Worm (Caenorhabditis elegans): Measurements from ENCODE around the gene fbxc-22.

Gene fbxc-22

DNA sequence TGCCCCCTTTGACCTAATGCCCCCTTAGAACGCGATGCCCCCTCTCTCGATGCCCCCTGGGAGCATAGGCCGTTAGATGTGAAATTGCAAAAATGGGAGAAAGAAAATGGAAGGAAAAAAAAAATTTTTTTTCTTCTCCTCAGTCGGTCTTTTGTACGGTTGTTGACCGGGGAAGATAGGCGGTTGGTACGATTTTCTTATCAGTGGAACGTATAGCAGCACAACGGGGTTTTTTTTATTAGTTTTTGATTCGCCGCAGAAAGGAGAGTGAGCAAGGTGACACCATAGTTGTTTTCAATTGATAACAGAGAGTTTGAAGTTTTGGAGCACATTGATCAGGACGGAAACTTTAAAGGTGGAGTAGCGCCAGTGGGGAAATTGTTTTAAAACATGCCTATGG is 31.2 kb downstream of the fbxc-22 start:
- peak; percentile 74 for TF ChIP-seq elt-2 (tag; optimal IDR thresholded peaks at IDR 0.05)

DNA sequence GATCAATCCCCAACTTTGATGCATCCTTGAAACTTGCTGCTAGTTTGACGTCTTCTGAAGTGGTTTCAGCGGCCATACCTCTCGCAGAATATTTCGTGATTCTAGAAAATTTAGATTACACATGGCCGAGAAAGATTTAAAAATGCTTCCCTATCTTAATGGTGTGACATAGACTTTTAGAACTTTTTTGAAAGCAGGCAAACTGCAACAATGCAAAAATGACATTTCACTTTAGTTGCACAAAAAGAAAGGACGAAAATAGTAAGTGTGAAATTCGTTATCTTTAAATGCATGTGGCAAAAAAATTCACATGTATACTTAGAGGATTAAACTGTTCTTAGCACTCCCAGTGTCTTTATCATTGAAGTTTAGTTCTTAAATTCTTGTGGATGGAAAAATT is 33.7 kb downstream of the fbxc-22 start, which contains the start of gene ZC204.12:
Gene ZC204.12, minus strand, starts transcription at position 101 of the 400 bp plus-strand sequence.
- TF ChIP-seq dsc-1 (tag; optimal IDR thresholded peaks at IDR 0.05) (no peak), nhr-90 (tag; optimal IDR thresholded peaks at IDR 0.05; ENCODE audit: poor library complexity) (no peak), pqm-1 (tag; optimal IDR thresholded peaks at IDR 0.05) (no peak), blmp-1 (tag; optimal IDR thresholded peaks at IDR 0.05) (no peak), sup-37 (GFP tag; optimal IDR thresholded peaks at IDR 0.05) (no peak), nhr-76 (tag; optimal IDR thresholded peaks at IDR 0.05) (no peak), mdl-1 (tag; optimal IDR thresholded peaks at IDR 0.05) (no peak), aha-1 (tag; optimal IDR thresholded peaks at IDR 0.05) (no peak), C16A3.4 (tag; optimal IDR thresholded peaks at IDR 0.05) (no peak), efl-3 (GFP tag; optimal IDR thresholded peaks at IDR 0.05) (no peak), pax-3 (tag; optimal IDR thresholded peaks at IDR 0.05) (no peak), elt-2 (tag; optimal IDR thresholded peaks at IDR 0.05) (no peak), ceh-90 (tag; optimal IDR thresholded peaks at IDR 0.05) (no peak), nhr-11 (tag; optimal IDR thresholded peaks at IDR 0.05) (no peak), hpl-2 (GFP tag; optimal IDR thresholded peaks at IDR 0.05) (no peak), ceh-88 (GFP tag; IDR thresholded peaks at IDR 0.05) (no peak)

ce11 chrII:1654917-1655316 is 36.0 kb downstream of the fbxc-22 start, which contains the start of gene btb-12:
Gene btb-12 (plus strand): TSS chrII:1655217.
- no peak for TF ChIP-seq fos-1 (tag; optimal IDR thresholded peaks at IDR 0.05)
- TF ChIP-seq blmp-1 (tag; optimal IDR thresholded peaks at IDR 0.05) = no peak
- TF ChIP-seq pqm-1 (tag; optimal IDR thresholded peaks at IDR 0.05) = no peak
- no peak for TF ChIP-seq lin-39 (tag; optimal IDR thresholded peaks at IDR 0.05)
- TF ChIP-seq isw-1 (GFP tag; IDR thresholded peaks at IDR 0.05) = no peak
- no peak for TF ChIP-seq elt-3 (tag; optimal IDR thresholded peaks at IDR 0.05)
- no peak for TF ChIP-seq vab-15 (tag; optimal IDR thresholded peaks at IDR 0.05)
- TF ChIP-seq zip-4 (GFP tag; optimal IDR thresholded peaks at IDR 0.05) = no peak
- TF ChIP-seq ztf-4 (tag; optimal IDR thresholded peaks at IDR 0.05) = no peak
- no peak for TF ChIP-seq elt-2 (tag; optimal IDR thresholded peaks at IDR 0.05)
- TF ChIP-seq zag-1 (tag; optimal IDR thresholded peaks at IDR 0.05) = no peak
- no peak for TF ChIP-seq lin-15B (tag; optimal IDR thresholded peaks at IDR 0.05)
- no peak for TF ChIP-seq ceh-82 (tag; optimal IDR thresholded peaks at IDR 0.05)
- TF ChIP-seq ceh-90 (tag; optimal IDR thresholded peaks at IDR 0.05) = no peak
- TF ChIP-seq xbp-1 (tag; optimal IDR thresholded peaks at IDR 0.05) = no peak
- TF ChIP-seq nhr-19 (GFP tag; conservative IDR thresholded peaks at IDR 0.05) = no peak
- no peak for TF ChIP-seq ets-5 (GFP tag; IDR thresholded peaks at IDR 0.05)
- TF ChIP-seq nhr-237 (tag; optimal IDR thresholded peaks at IDR 0.05) = no peak

DNA sequence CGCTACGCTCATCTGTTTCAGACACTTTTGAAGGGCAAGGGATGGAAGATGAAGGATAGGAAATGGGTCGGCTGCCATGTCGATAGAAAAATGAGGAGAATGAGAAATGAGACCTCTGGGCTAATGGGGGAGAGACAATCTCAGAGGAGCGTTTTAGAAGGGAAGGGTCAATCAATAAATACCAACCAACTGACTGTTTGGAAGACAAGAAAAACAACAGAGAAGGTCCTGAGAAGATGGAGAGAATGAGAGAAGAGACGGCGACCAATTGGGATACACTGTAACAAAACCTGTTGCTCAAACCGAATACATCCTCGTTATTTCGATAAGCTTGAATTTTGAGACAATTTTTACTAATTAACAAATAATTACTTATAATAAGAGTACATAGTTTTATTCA is 37.5 kb downstream of the fbxc-22 start, which contains the start of gene fbxb-15:
Gene fbxb-15, minus strand, starts transcription at position 101 of the 400 bp plus-strand sequence.
- TF ChIP-seq nhr-71 (tag; optimal IDR thresholded peaks at IDR 0.05) = no peak
- no peak for TF ChIP-seq fkh-4 (tag; optimal IDR thresholded peaks at IDR 0.05; ENCODE audit: borderline replicate concordance)
- TF ChIP-seq nhr-237 (tag; optimal IDR thresholded peaks at IDR 0.05) = no peak
- no peak for TF ChIP-seq pqm-1 (tag; optimal IDR thresholded peaks at IDR 0.05)
- TF ChIP-seq lsy-2 (tag; optimal IDR thresholded peaks at IDR 0.05) = no peak
- no peak for TF ChIP-seq sup-37 (GFP tag; optimal IDR thresholded peaks at IDR 0.05)

- TF ChIP-seq nhr-84 (tag; optimal IDR thresholded peaks at IDR 0.05) = no peak
- TF ChIP-seq ztf-4 (tag; optimal IDR thresholded peaks at IDR 0.05) = no peak
- TF ChIP-seq lsy-2 (tag; optimal IDR thresholded peaks at IDR 0.05) = no peak
- no peak for TF ChIP-seq nhr-19 (GFP tag; conservative IDR thresholded peaks at IDR 0.05)
- no peak for TF ChIP-seq lin-13 (GFP tag; optimal IDR thresholded peaks at IDR 0.05)
- TF ChIP-seq sup-37 (GFP tag; optimal IDR thresholded peaks at IDR 0.05) = no peak
- TF ChIP-seq fkh-4 (tag; optimal IDR thresholded peaks at IDR 0.05; ENCODE audit: borderline replicate concordance) = no peak
- no peak for TF ChIP-seq nhr-85 (tag)
- TF ChIP-seq mef-2 (tag; optimal IDR thresholded peaks at IDR 0.05) = no peak
- no peak for TF ChIP-seq F16B12.6 (tag; optimal IDR thresholded peaks at IDR 0.05)
- no peak for TF ChIP-seq nhr-76 (tag; optimal IDR thresholded peaks at IDR 0.05)
- no peak for TF ChIP-seq tbx-2 (tag; optimal IDR thresholded peaks at IDR 0.05)
- no peak for TF ChIP-seq mab-9 (GFP tag; IDR thresholded peaks at IDR 0.05)
- TF ChIP-seq lir-3 (tag; optimal IDR thresholded peaks at IDR 0.05; ENCODE audit: poor library complexity) = no peak
- no peak for TF ChIP-seq sptf-1 (tag; optimal IDR thresholded peaks at IDR 0.05)
- no peak for TF ChIP-seq C04F5.9 (tag; optimal IDR thresholded peaks at IDR 0.05)
- TF ChIP-seq nhr-12 (tag; optimal IDR thresholded peaks at IDR 0.05) = no peak
- no peak for TF ChIP-seq nhr-237 (tag; optimal IDR thresholded peaks at IDR 0.05)
- TF ChIP-seq pag-3 (tag; optimal IDR thresholded peaks at IDR 0.05; ENCODE audit: borderline replicate concordance, insufficient read depth) = no peak
- no peak for TF ChIP-seq pax-3 (tag; optimal IDR thresholded peaks at IDR 0.05)
Measured at ce11 chrII:1651804-1652203, 39.1 kb downstream of the fbxc-22 start, which contains the start of gene fbxb-16. Gene fbxb-16 (minus strand): TSS chrII:1651904.

Data from whole organism, L1 larva.